Fruit fly (Drosophila melanogaster): ENCODE measurements around the gene CG10958.

The CG10958 gene

DNA sequence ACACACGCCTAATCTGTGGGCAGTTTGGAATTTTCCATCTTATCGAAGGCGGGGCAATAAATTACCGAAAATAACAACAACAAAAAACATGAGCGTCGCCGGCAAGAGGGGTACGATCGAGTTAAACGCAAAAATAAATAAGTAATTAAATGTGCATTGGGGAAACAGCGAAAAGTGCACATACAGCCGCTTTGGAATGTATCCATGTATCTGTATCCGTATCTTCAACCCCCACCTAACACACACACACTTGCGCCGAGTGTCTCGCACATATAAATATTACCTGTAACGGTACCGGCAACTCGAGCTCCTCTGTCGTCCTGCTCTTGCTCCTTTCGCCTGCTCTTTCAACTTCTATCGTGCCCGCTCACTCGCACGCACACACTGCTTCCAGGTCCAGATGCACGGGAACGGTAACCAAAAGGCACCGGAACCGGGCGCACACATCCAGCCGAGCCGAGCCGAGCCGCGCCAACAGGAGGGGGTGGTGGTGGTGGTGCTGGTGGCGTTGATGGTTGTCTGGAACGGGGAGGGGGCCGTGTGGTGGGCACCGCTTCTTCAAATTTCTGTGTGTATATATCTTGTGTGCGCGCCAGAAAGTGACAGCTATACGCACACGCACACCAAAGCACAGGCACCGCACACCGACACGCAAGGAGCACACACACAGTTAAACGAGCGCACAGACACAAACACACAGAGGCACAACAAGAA is 9.4 kb downstream of the CG10958 start (continued):
- no peak for TF ChIP-seq Trl (optimal IDR thresholded peaks at IDR 0.05)
- peak; percentile 4 for TF ChIP-seq Trl (GFP tag; optimal IDR thresholded peaks at IDR 0.05)
- TF ChIP-seq trem (tag; optimal IDR thresholded peaks at IDR 0.05) = no peak
- TF ChIP-seq HLH4C (GFP tag; IDR thresholded peaks at IDR 0.05; ENCODE audit: partially characterized antibody) = no peak
- no peak for TF ChIP-seq klu (GFP tag; IDR thresholded peaks at IDR 0.05)
- no peak for TF ChIP-seq emc (GFP tag; optimal IDR thresholded peaks at IDR 0.05)
- no peak for TF ChIP-seq CG16815 (GFP tag; optimal IDR thresholded peaks at IDR 0.05)
- TF ChIP-seq peb (GFP tag; IDR thresholded peaks at IDR 0.05) = no peak
- TF ChIP-seq CG6175 (GFP tag; IDR thresholded peaks at IDR 0.05) = no peak
- no peak for TF ChIP-seq onecut (GFP tag; IDR thresholded peaks at IDR 0.05)
- no peak for TF ChIP-seq trh (GFP tag; optimal IDR thresholded peaks at IDR 0.05)
- no peak for TF ChIP-seq Nf-YA (GFP tag; IDR thresholded peaks at IDR 0.05)
- TF ChIP-seq ara (GFP tag; IDR thresholded peaks at IDR 0.05) = no peak
- no peak for TF ChIP-seq CG6654 (GFP tag; optimal IDR thresholded peaks at IDR 0.05)
- peak; percentile 36 for TF ChIP-seq CG34376 (GFP tag; optimal IDR thresholded peaks at IDR 0.05)
- no peak for TF ChIP-seq C15 (GFP tag; IDR thresholded peaks at IDR 0.05)
- no peak for TF ChIP-seq Dll (GFP tag; IDR thresholded peaks at IDR 0.05; ENCODE audit: partially characterized antibody)
- peak; percentile 24 for TF ChIP-seq zfh2 (GFP tag; optimal IDR thresholded peaks at IDR 0.05)
- no peak for TF ChIP-seq btn (GFP tag; optimal IDR thresholded peaks at IDR 0.05)
- TF ChIP-seq CG4282 (GFP tag; optimal IDR thresholded peaks at IDR 0.05) = no peak
- TF ChIP-seq CG8944 (GFP tag; optimal IDR thresholded peaks at IDR 0.05) = no peak
- no peak for TF ChIP-seq fd64A (GFP tag; optimal IDR thresholded peaks at IDR 0.05)
- TF ChIP-seq CG8924 (tag; optimal IDR thresholded peaks at IDR 0.05) = peak; percentile 4
- no peak for TF ChIP-seq ewg (GFP tag; optimal IDR thresholded peaks at IDR 0.05)
- no peak for TF ChIP-seq gfzf (GFP tag; optimal IDR thresholded peaks at IDR 0.05)
- peak; percentile 22 for TF ChIP-seq CG16863 (GFP tag; optimal IDR thresholded peaks at IDR 0.05)
- peak; percentile 60 for TF ChIP-seq kni (GFP tag; optimal IDR thresholded peaks at IDR 0.05)
- peak; percentile 62 for TF ChIP-seq Side (GFP tag; optimal IDR thresholded peaks at IDR 0.05)
- TF ChIP-seq gt (GFP tag; IDR thresholded peaks at IDR 0.05) = no peak
- TF ChIP-seq fd3F (GFP tag; optimal IDR thresholded peaks at IDR 0.05) = no peak
- TF ChIP-seq sug (tag; optimal IDR thresholded peaks at IDR 0.05) = peak; percentile 10
- peak; percentile 3 for TF ChIP-seq CG4328 (GFP tag; optimal IDR thresholded peaks at IDR 0.05)
- TF ChIP-seq CG3995 (GFP tag; optimal IDR thresholded peaks at IDR 0.05) = no peak
- TF ChIP-seq pb (GFP tag; optimal IDR thresholded peaks at IDR 0.05) = no peak
- TF ChIP-seq dpn (GFP tag; optimal IDR thresholded peaks at IDR 0.05) = peak in 1 of 2 experiments; percentile 57
- TF ChIP-seq NK7.1 (GFP tag; optimal IDR thresholded peaks at IDR 0.05) = no peak
- no peak for TF ChIP-seq pnt (GFP tag; optimal IDR thresholded peaks at IDR 0.05)
- TF ChIP-seq CG11723 (GFP tag; optimal IDR thresholded peaks at IDR 0.05) = no peak
- TF ChIP-seq CG9609 (GFP tag; optimal IDR thresholded peaks at IDR 0.05) = no peak
- no peak for TF ChIP-seq p53 (GFP tag; optimal IDR thresholded peaks at IDR 0.05)
- peak; percentile 22 for TF ChIP-seq Myb (GFP tag; optimal IDR thresholded peaks at IDR 0.05)
- TF ChIP-seq CG14710 (tag; optimal IDR thresholded peaks at IDR 0.05) = no peak
- no peak for TF ChIP-seq Lpt (GFP tag; optimal IDR thresholded peaks at IDR 0.05)
- TF ChIP-seq bab2 (GFP tag; optimal IDR thresholded peaks at IDR 0.05) = peak; percentile 5
- TF ChIP-seq her (GFP tag; optimal IDR thresholded peaks at IDR 0.05) = peak; percentile 29
- TF ChIP-seq CG17802 (tag; optimal IDR thresholded peaks at IDR 0.05) = no peak
- TF ChIP-seq HLH54F (GFP tag; optimal IDR thresholded peaks at IDR 0.05) = peak; percentile 23
- no peak for TF ChIP-seq CG15011 (GFP tag; optimal IDR thresholded peaks at IDR 0.05)
- no peak for TF ChIP-seq CG18764 (GFP tag; optimal IDR thresholded peaks at IDR 0.05)
- TF ChIP-seq CG1603 (tag; optimal IDR thresholded peaks at IDR 0.05) = peak; percentile 37
- TF ChIP-seq disco-r (GFP tag; optimal IDR thresholded peaks at IDR 0.05) = no peak
- peak; percentile 28 for TF ChIP-seq unpg (GFP tag; optimal IDR thresholded peaks at IDR 0.05)

Measured in whole organism, embryonic.